Worm (Caenorhabditis elegans) whole organism, L4/young adult: Measurements from ENCODE around the gene col-99.

ENCODE experiments used
- W03F9.2 ChIP-seq: fragments of 150-350 bp; optimal IDR thresholded peaks from 2 replicates; lab custom pipeline; 2014; ENCODE audit warnings: missing biosample characterization, missing genetic modification characterization
- dao-5 ChIP-seq: sonication (generic microtip); optimal IDR thresholded peaks from 2 replicates; lab custom pipeline; 2016; ENCODE audit warnings: missing genotype, missing genetic modification characterization, moderate library complexity, missing compliant biosample characterization
- him-1 ChIP-seq: sonication (generic microtip); optimal IDR thresholded peaks from 2 replicates; lab custom pipeline; 2016; ENCODE audit warnings: missing genotype, missing genetic modification reagents, missing genetic modification characterization, missing compliant biosample characterization

- no peak for TF ChIP-seq him-1 (tag; lab: Kevin White, UChicago)
- TF ChIP-seq W03F9.2 = no peak
- no peak for TF ChIP-seq dao-5 (tag; lab: Kevin White, UChicago)
These were observed 12.1 kb upstream of the col-99 start, which contains the start of gene Y38C1AA.19 for ce11 chrIV:159864-160263.
